Fruit fly (Drosophila melanogaster) S2 (cell line): ENCODE results near the gene CG46459.

Experiments used
- CG8478 ChIP-seq: fragments of >200 bp; optimal IDR thresholded peaks from 2 replicates; lab custom pipeline; 2018
- CTCF ChIP-seq, 2 experiments: fragments of >200 bp; optimal IDR thresholded peaks; 2 replicates each; lab custom pipeline; 2018

DNA sequence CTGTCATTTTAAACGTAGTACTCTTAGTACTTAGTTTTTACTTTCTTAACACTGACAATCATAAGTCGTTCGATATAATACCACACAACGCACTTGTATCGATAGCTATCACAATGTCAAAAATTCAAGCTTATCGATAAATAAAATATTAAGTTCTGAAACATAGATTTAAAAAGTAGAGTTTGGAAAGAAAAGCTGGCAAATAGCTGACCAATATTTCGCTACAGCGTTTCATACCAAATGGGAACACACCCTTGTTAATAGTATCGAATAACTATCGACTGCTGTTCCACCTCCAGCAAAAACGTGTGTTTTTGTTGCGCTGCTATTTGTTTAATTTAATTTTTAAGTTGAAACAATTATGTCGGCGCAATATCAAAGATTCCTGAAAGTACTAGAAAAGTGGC is at the start of gene CG46459, which contains the start of the genes pug and CG14683:
- no peak for TF ChIP-seq CG8478 (lab: Kevin White, UChicago)
- TF ChIP-seq CTCF (optimal IDR thresholded peaks at IDR 0.05; lab: Kevin White, UChicago): no peak
